Worm (Caenorhabditis elegans) whole organism, midembryonic: Measurements from ENCODE around the gene D1054.8.

Experiments
- T22C8.4 ChIP-seq: fragments of 200-800 bp; sonication (Bioruptor generic); IDR thresholded peaks from 2 replicates; pipeline ENCODE4 v1.3.6; 2022; ENCODE audit warnings: missing genetic modification characterization, missing compliant biosample characterization
- cog-1 ChIP-seq: sonication (generic microtip); optimal IDR thresholded peaks from 2 replicates; lab custom pipeline; 2016; ENCODE audit warnings: missing genetic modification characterization, missing compliant biosample characterization
- flt-1 ChIP-seq: fragments of 200-800 bp; sonication (Bioruptor generic); IDR thresholded peaks from 2 replicates; pipeline ENCODE4 v1.3.6; 2022; ENCODE audit warnings: missing genetic modification characterization, missing compliant biosample characterization
- klf-2 ChIP-seq: fragments of 200-800 bp; sonication (Bioruptor generic); conservative IDR thresholded peaks from 2 replicates; pipeline ENCODE4 v1.3.6; 2022; ENCODE audit warnings: missing genetic modification reagents, missing genetic modification characterization, missing compliant biosample characterization
- med-1 ChIP-seq: sonication (generic microtip); optimal IDR thresholded peaks from 2 replicates; lab custom pipeline; 2017; ENCODE audit warnings: missing genetic modification characterization, mild to moderate bottlenecking, missing compliant biosample characterization, antibody characterized with exemption, missing genetic modification reagents; ENCODE audit not compliant: insufficient read depth
- ref-1 ChIP-seq: fragments of 200-800 bp; sonication (Bioruptor generic); conservative IDR thresholded peaks from 2 replicates; pipeline ENCODE4 v1.3.6; 2022; ENCODE audit warnings: missing genetic modification reagents, missing genetic modification characterization, missing compliant biosample characterization
- tab-1 ChIP-seq: fragments of 200-800 bp; sonication (Bioruptor generic); IDR thresholded peaks from 2 replicates; pipeline ENCODE4 v1.3.6; 2022; ENCODE audit warnings: missing genetic modification characterization, missing compliant biosample characterization
- ztf-23 ChIP-seq: fragments of 200-800 bp; sonication (Bioruptor generic); IDR thresholded peaks from 2 replicates; pipeline ENCODE4 v1.3.6; 2022; ENCODE audit warnings: missing genetic modification reagents, missing genetic modification characterization, missing compliant biosample characterization
- ztf-29 ChIP-seq: fragments of 200-800 bp; sonication (Bioruptor generic); IDR thresholded peaks from 2 replicates; pipeline ENCODE4 v1.3.6; 2022; ENCODE audit warnings: missing genetic modification reagents, missing genetic modification characterization, missing compliant biosample characterization

DNA sequence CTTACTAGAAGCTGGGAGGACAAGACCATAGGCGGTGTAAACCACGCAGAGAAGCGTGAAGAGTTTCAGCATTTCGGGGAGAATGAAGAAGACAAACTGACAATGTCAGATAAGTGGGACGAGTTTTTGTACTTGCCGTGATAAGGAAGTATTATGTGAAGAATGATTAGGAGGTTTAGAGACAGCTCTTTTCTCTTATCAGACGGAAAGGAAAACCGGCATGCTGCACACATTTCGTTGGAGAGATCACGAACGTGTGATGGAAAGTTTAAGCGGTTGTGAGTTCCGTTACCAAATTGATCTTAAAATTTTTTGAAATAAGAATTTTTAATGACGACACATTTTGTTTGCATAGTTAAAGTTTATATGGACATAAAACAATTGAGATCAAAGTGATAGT is 33.5 kb upstream of the D1054.8 start, which contains the start of gene F28H7.3:
- TF ChIP-seq T22C8.4 (GFP tag; lab: Robert Waterston, UW), result no peak
- no peak for TF ChIP-seq med-1
- TF ChIP-seq klf-2, result no peak
- TF ChIP-seq ztf-29, result no peak
- no peak for TF ChIP-seq flt-1 (GFP tag; lab: Robert Waterston, UW)
- TF ChIP-seq cog-1 (tag; lab: Kevin White, UChicago), result no peak
- TF ChIP-seq ztf-23 (GFP tag; lab: Robert Waterston, UW), result no peak
- no peak for TF ChIP-seq tab-1 (GFP tag; lab: Robert Waterston, UW)
- no peak for TF ChIP-seq ref-1 (GFP tag; lab: Robert Waterston, UW)
